Fruit fly (Drosophila melanogaster): Measurements from ENCODE around the gene mRpL14.

dm6 chrX:2318369-2318768, 26.1 kb downstream of the mRpL14 start:
- TF ChIP-seq CG7368 (GFP tag; optimal IDR thresholded peaks at IDR 0.05) (peak; percentile 74), Gug (GFP tag; IDR thresholded peaks at IDR 0.05) (peak; percentile 35; the same call in 1 of the 2 replicates)
